Fruit fly (Drosophila melanogaster) whole organism, embryonic: Measurements from ENCODE around the gene rols.

Source experiments
- Atf6 ChIP-seq: fragments of 200-800 bp; sonication (Bioruptor generic); IDR thresholded peaks from 2 replicates; pipeline ENCODE4 v1.3.6; 2022; ENCODE audit warnings: missing biosample characterization, missing genetic modification characterization
- CG10209 ChIP-seq: fragments of 200-800 bp; sonication (Bioruptor generic); optimal IDR thresholded peaks from 3 replicates; lab custom pipeline; 2017; ENCODE audit warnings: missing biosample characterization, mild to moderate bottlenecking, missing genetic modification characterization, missing genetic modification reagents
- CG10366 ChIP-seq: fragments of 200-800 bp; sonication (Bioruptor generic); IDR thresholded peaks from 2 replicates; pipeline ENCODE4 v1.3.6; 2022; ENCODE audit warnings: missing biosample characterization, missing genetic modification characterization
- CG10431 ChIP-seq: fragments of 200-800 bp; sonication (Bioruptor generic); optimal IDR thresholded peaks from 3 replicates; lab custom pipeline; 2018; ENCODE audit warnings: missing biosample characterization, mild to moderate bottlenecking, missing genetic modification characterization
- CG11695 ChIP-seq: fragments of 200-800 bp; sonication (Bioruptor generic); IDR thresholded peaks from 3 replicates; pipeline ENCODE4 v1.3.6; 2022; ENCODE audit warnings: missing biosample characterization, missing genetic modification characterization
- CG11723 ChIP-seq: fragments of 200-800 bp; sonication (Bioruptor generic); optimal IDR thresholded peaks from 2 replicates; lab custom pipeline; 2017; ENCODE audit warnings: missing biosample characterization, mild to moderate bottlenecking, missing genetic modification characterization
- CG12659 ChIP-seq: fragments of 200-800 bp; sonication (Bioruptor generic); optimal IDR thresholded peaks from 3 replicates; lab custom pipeline; 2017; ENCODE audit warnings: mild to moderate bottlenecking, missing biosample characterization, missing genetic modification reagents, missing genetic modification characterization
- CG12744 ChIP-seq: fragments of 200-800 bp; sonication (Bioruptor generic); optimal IDR thresholded peaks from 2 replicates; lab custom pipeline; 2016; ENCODE audit warnings: missing biosample characterization, missing genetic modification characterization
- CG1602 ChIP-seq: fragments of 200-800 bp; sonication (Bioruptor generic); optimal IDR thresholded peaks from 3 replicates; lab custom pipeline; 2016; ENCODE audit warnings: missing biosample characterization, missing genetic modification characterization
- CG16863 ChIP-seq: fragments of 200-800 bp; sonication (Bioruptor generic); optimal IDR thresholded peaks from 3 replicates; lab custom pipeline; 2016; ENCODE audit warnings: missing biosample characterization, missing genetic modification characterization
- CG17568 ChIP-seq: fragments of 200-800 bp; sonication (Bioruptor generic); optimal IDR thresholded peaks from 2 replicates; lab custom pipeline; 2018; ENCODE audit warnings: missing biosample characterization, mild to moderate bottlenecking, missing genetic modification characterization, moderate library complexity
- CG17612 ChIP-seq: fragments of 200-800 bp; sonication (Bioruptor generic); IDR thresholded peaks from 2 replicates; pipeline ENCODE4 v1.3.6; 2022; ENCODE audit warnings: missing biosample characterization, missing genetic modification characterization
- CG2678 ChIP-seq: fragments of 200-800 bp; sonication (Bioruptor generic); optimal IDR thresholded peaks from 3 replicates; lab custom pipeline; 2019; ENCODE audit warnings: missing biosample characterization, mild to moderate bottlenecking, missing genetic modification characterization, moderate library complexity
- CG2712 ChIP-seq: fragments of 200-800 bp; optimal IDR thresholded peaks from 3 replicates; lab custom pipeline; 2019; ENCODE audit warnings: missing biosample characterization, mild to moderate bottlenecking, missing genetic modification characterization, moderate library complexity
- CG30403 ChIP-seq: fragments of 200-800 bp; sonication (Bioruptor generic); optimal IDR thresholded peaks from 3 replicates; lab custom pipeline; 2016; ENCODE audit warnings: missing biosample characterization, missing genetic modification characterization
- CG3163 ChIP-seq: fragments of 200-800 bp; sonication (Bioruptor generic); optimal IDR thresholded peaks from 3 replicates; lab custom pipeline; 2016; ENCODE audit warnings: missing biosample characterization, missing genetic modification characterization
- CG32532 ChIP-seq: fragments of 200-800 bp; sonication (Bioruptor generic); IDR thresholded peaks from 2 replicates; pipeline ENCODE4 v1.3.6; 2022; ENCODE audit warnings: missing biosample characterization, missing genetic modification characterization
- CG33557 ChIP-seq: fragments of 200-800 bp; sonication (Bioruptor generic); optimal IDR thresholded peaks from 2 replicates; lab custom pipeline; 2019; ENCODE audit warnings: missing biosample characterization, mild to moderate bottlenecking, missing genetic modification characterization, moderate library complexity
- CG4707 ChIP-seq: fragments of 200-800 bp; sonication (Bioruptor generic); optimal IDR thresholded peaks from 2 replicates; lab custom pipeline; 2018; ENCODE audit warnings: missing biosample characterization, mild to moderate bottlenecking, missing genetic modification characterization, moderate library complexity
- CG4730 ChIP-seq: fragments of 200-800 bp; sonication (Bioruptor generic); IDR thresholded peaks from 2 replicates; pipeline ENCODE4 v1.3.6; 2022; ENCODE audit warnings: missing biosample characterization, missing genetic modification characterization
- CG4854 ChIP-seq: fragments of 200-800 bp; sonication (Bioruptor generic); optimal IDR thresholded peaks from 2 replicates; lab custom pipeline; 2016; ENCODE audit warnings: missing biosample characterization, missing genetic modification characterization, inconsistent platforms
- CG6175 ChIP-seq: fragments of 200-800 bp; sonication (Bioruptor generic); IDR thresholded peaks from 3 replicates; pipeline ENCODE4 v1.3.6; 2022; ENCODE audit warnings: missing biosample characterization, missing genetic modification characterization
- CG6765 ChIP-seq: fragments of 200-800 bp; sonication (Bioruptor generic); optimal IDR thresholded peaks from 3 replicates; lab custom pipeline; 2017; ENCODE audit warnings: missing biosample characterization, mild to moderate bottlenecking, missing genetic modification characterization
- CG6854 ChIP-seq: fragments of 200-800 bp; sonication (Bioruptor generic); optimal IDR thresholded peaks from 3 replicates; lab custom pipeline; 2017; ENCODE audit warnings: missing biosample characterization, mild to moderate bottlenecking, missing genetic modification characterization
- CG7556 ChIP-seq: fragments of 200-800 bp; sonication (Bioruptor generic); optimal IDR thresholded peaks from 2 replicates; lab custom pipeline; 2017; ENCODE audit warnings: missing biosample characterization, mild to moderate bottlenecking, missing genetic modification characterization
- CG7839 ChIP-seq: fragments of 200-800 bp; sonication (Bioruptor generic); optimal IDR thresholded peaks from 3 replicates; lab custom pipeline; 2018; ENCODE audit warnings: missing biosample characterization, mild to moderate bottlenecking, missing genetic modification characterization, moderate library complexity
- CG8388 ChIP-seq: fragments of 200-800 bp; sonication (Bioruptor generic); optimal IDR thresholded peaks from 2 replicates; lab custom pipeline; 2019; ENCODE audit warnings: missing biosample characterization, mild to moderate bottlenecking, missing genetic modification characterization, moderate library complexity
- CG8765 ChIP-seq: fragments of 200-800 bp; sonication (Bioruptor generic); IDR thresholded peaks from 2 replicates; pipeline ENCODE4 v1.3.6; 2022; ENCODE audit warnings: missing biosample characterization, missing genetic modification characterization
- Gsc ChIP-seq: fragments of 200-800 bp; sonication (Bioruptor generic); IDR thresholded peaks from 2 replicates; pipeline ENCODE4 v1.3.6; 2022; ENCODE audit warnings: missing biosample characterization, missing genetic modification characterization
- Hr51 ChIP-seq, 2 experiments: fragments of 200-800 bp; sonication (Bioruptor generic); optimal IDR thresholded peaks; 2 replicates in 1 of 2; 3 replicates in 1 of 2; lab custom pipeline; 2016 to 2018; ENCODE audit warnings: missing biosample characterization in 2 of 2, missing genetic modification characterization in 2 of 2, mild to moderate bottlenecking in 1 of 2, moderate library complexity in 1 of 2
- Hsf ChIP-seq: fragments of 200-800 bp; sonication (Bioruptor generic); optimal IDR thresholded peaks from 3 replicates; lab custom pipeline; 2016; ENCODE audit warnings: missing biosample characterization, missing genetic modification characterization
- MTF-1 ChIP-seq: fragments of 200-800 bp; sonication (Bioruptor generic); optimal IDR thresholded peaks from 2 replicates; lab custom pipeline; 2018; ENCODE audit warnings: missing biosample characterization, mild to moderate bottlenecking, missing genetic modification characterization, borderline replicate concordance
- Opbp ChIP-seq: fragments of 200-800 bp; sonication (Bioruptor generic); IDR thresholded peaks from 3 replicates; pipeline ENCODE4 v1.3.6; 2022; ENCODE audit warnings: missing biosample characterization, missing genetic modification characterization; ENCODE audit not compliant: partially characterized antibody
- PHDP ChIP-seq: fragments of 200-800 bp; sonication (Bioruptor generic); optimal IDR thresholded peaks from 3 replicates; lab custom pipeline; 2018; ENCODE audit warnings: missing biosample characterization, mild to moderate bottlenecking, missing genetic modification characterization, moderate library complexity
- Sin3A ChIP-seq: fragments of >200 bp; optimal IDR thresholded peaks from 2 replicates; lab custom pipeline; 2018
- Sox100B ChIP-seq: fragments of 200-800 bp; sonication (Bioruptor generic); optimal IDR thresholded peaks from 3 replicates; lab custom pipeline; 2018; ENCODE audit warnings: missing biosample characterization, mild to moderate bottlenecking, missing genetic modification characterization
- Tbp ChIP-seq: fragments of >200 bp; optimal IDR thresholded peaks from 2 replicates; lab custom pipeline; 2018; ENCODE audit warnings: missing biosample characterization, missing genetic modification characterization
- Xbp1 ChIP-seq: fragments of 200-800 bp; sonication (Bioruptor generic); optimal IDR thresholded peaks from 3 replicates; lab custom pipeline; 2016; ENCODE audit warnings: missing biosample characterization, mild to moderate bottlenecking, missing genetic modification characterization
- ap ChIP-seq: fragments of 200-800 bp; sonication (Bioruptor generic); IDR thresholded peaks from 2 replicates; pipeline ENCODE4 v1.3.6; 2022; ENCODE audit warnings: missing biosample characterization, missing genetic modification characterization
- br ChIP-seq: fragments of >200 bp; optimal IDR thresholded peaks from 2 replicates; lab custom pipeline; 2017
- caup ChIP-seq: fragments of 200-800 bp; sonication (Bioruptor generic); optimal IDR thresholded peaks from 3 replicates; lab custom pipeline; 2017; ENCODE audit warnings: missing biosample characterization, mild to moderate bottlenecking, missing genetic modification characterization, moderate library complexity; ENCODE audit not compliant: severe bottlenecking
- dati ChIP-seq: fragments of 200-800 bp; sonication (Bioruptor generic); IDR thresholded peaks from 2 replicates; pipeline ENCODE4 v1.3.6; 2022; ENCODE audit warnings: missing biosample characterization, missing genetic modification characterization
- eve ChIP-seq, 2 experiments: fragments of >200 bp; optimal IDR thresholded peaks; 2 replicates each; lab custom pipeline; 2017; ENCODE audit warnings: missing biosample characterization in 2 of 2, missing genetic modification characterization in 2 of 2
- gt ChIP-seq: fragments of 200-800 bp; sonication (Bioruptor generic); IDR thresholded peaks from 2 replicates; pipeline ENCODE4 v1.3.6; 2022; ENCODE audit warnings: missing biosample characterization, missing genetic modification characterization
- nerfin-1 ChIP-seq: fragments of 200-800 bp; sonication (Bioruptor generic); optimal IDR thresholded peaks from 3 replicates; lab custom pipeline; 2019; ENCODE audit warnings: missing biosample characterization, mild to moderate bottlenecking, missing genetic modification characterization, moderate library complexity
- nom ChIP-seq: fragments of 200-800 bp; sonication (Bioruptor generic); optimal IDR thresholded peaks from 2 replicates; lab custom pipeline; 2017; ENCODE audit warnings: missing biosample characterization, missing genetic modification characterization, mild to moderate bottlenecking, moderate library complexity, missing genetic modification reagents
- pho ChIP-seq: fragments of 200-800 bp; sonication (Bioruptor generic); optimal IDR thresholded peaks from 2 replicates; lab custom pipeline; 2016; ENCODE audit warnings: missing biosample characterization, missing genetic modification characterization
- sc ChIP-seq, 3 experiments: fragments of >200 bp in 2 of 3; fragments of 200-800 bp in 1 of 3; sonication (Bioruptor generic) in 1 of 3; optimal IDR thresholded peaks; 2 replicates in 2 of 3; 3 replicates in 1 of 3; lab custom pipeline; 2017; ENCODE audit warnings: mild to moderate bottlenecking in 1 of 3, missing biosample characterization in 1 of 3, missing genetic modification characterization in 1 of 3, missing genetic modification reagents in 1 of 3
- slou ChIP-seq: fragments of 200-800 bp; sonication (Bioruptor generic); optimal IDR thresholded peaks from 3 replicates; lab custom pipeline; 2016; ENCODE audit warnings: missing biosample characterization, missing genetic modification characterization
- slp2 ChIP-seq: fragments of 200-800 bp; sonication (Bioruptor generic); optimal IDR thresholded peaks from 2 replicates; lab custom pipeline; 2016; ENCODE audit warnings: missing biosample characterization, missing genetic modification characterization
- zfh1 ChIP-seq: fragments of 200-800 bp; sonication (Bioruptor generic); IDR thresholded peaks from 3 replicates; pipeline ENCODE4 v1.3.6; 2022; ENCODE audit warnings: missing biosample characterization, missing genetic modification characterization

rols gene

dm6 chr3L:11992960-11993359, 71.7 kb downstream of the rols start, which contains the start of gene viaf (continued):
- TF ChIP-seq ap (GFP tag; lab: Robert Waterston, UW), result 0 out of 2 replicates have a peak, but pooled peaks have one; percentile 7
- no peak for TF ChIP-seq CG4730
- TF ChIP-seq CG10431, result no peak
- TF ChIP-seq Tbp (GFP tag; lab: Kevin White, UChicago), result no peak
- TF ChIP-seq eve (GFP tag; optimal IDR thresholded peaks at IDR 0.05; lab: Kevin White, UChicago), result no peak
- TF ChIP-seq CG17612, result no peak
- TF ChIP-seq gt, result no peak
- TF ChIP-seq CG12744, result no peak
- no peak for TF ChIP-seq CG2678 (tag; lab: Kevin White, UChicago)
- no peak for TF ChIP-seq CG4854 (GFP tag; lab: Kevin White, UChicago)
- TF ChIP-seq dati (GFP tag; lab: Robert Waterston, UW), result no peak
- TF ChIP-seq MTF-1 (GFP tag; lab: Kevin White, UChicago), result no peak
- no peak for TF ChIP-seq Sin3A (lab: Kevin White, UChicago)
- TF ChIP-seq CG33557 (GFP tag; lab: Kevin White, UChicago), result peak; percentile 42
- TF ChIP-seq PHDP (tag; lab: Kevin White, UChicago), result no peak
- TF ChIP-seq CG17568, result no peak
- TF ChIP-seq CG11695 (GFP tag; lab: Robert Waterston, UW), result no peak
- peak; percentile 63 for TF ChIP-seq CG1602 (GFP tag; lab: Kevin White, UChicago)
- no peak for TF ChIP-seq Hr51 (GFP tag; optimal IDR thresholded peaks at IDR 0.05; lab: Kevin White, UChicago)
- TF ChIP-seq Hsf (GFP tag; lab: Kevin White, UChicago), result peak; percentile 45
- no peak for TF ChIP-seq nom (GFP tag; lab: Kevin White, UChicago)
- no peak for TF ChIP-seq CG11723 (GFP tag; lab: Kevin White, UChicago)
- TF ChIP-seq Opbp (GFP tag; lab: Robert Waterston, UW), result peak; percentile 97
- TF ChIP-seq CG3163, result no peak
- peak; percentile 50 for TF ChIP-seq CG30403 (GFP tag; lab: Kevin White, UChicago)
- TF ChIP-seq CG16863 (GFP tag; lab: Kevin White, UChicago), result no peak
- TF ChIP-seq CG10209 (GFP tag; lab: Kevin White, UChicago), result peak; percentile 35
- TF ChIP-seq sc (optimal IDR thresholded peaks at IDR 0.05; lab: Kevin White, UChicago), result no peak
- TF ChIP-seq sc (GFP tag; optimal IDR thresholded peaks at IDR 0.05; lab: Kevin White, UChicago), result no peak
- peak; percentile 10 for TF ChIP-seq pho
- no peak for TF ChIP-seq nerfin-1 (tag; lab: Kevin White, UChicago)
- TF ChIP-seq caup (GFP tag; lab: Kevin White, UChicago), result no peak
- TF ChIP-seq CG10366, result peak; percentile 55
- no peak for TF ChIP-seq CG6765 (GFP tag; lab: Kevin White, UChicago)
- peak; percentile 78 for TF ChIP-seq Xbp1 (GFP tag; lab: Kevin White, UChicago)
- TF ChIP-seq CG8388 (GFP tag; lab: Kevin White, UChicago), result no peak
- peak; percentile 74 for TF ChIP-seq CG32532 (GFP tag; lab: Robert Waterston, UW)
- TF ChIP-seq Gsc (GFP tag; lab: Robert Waterston, UW), result no peak
- TF ChIP-seq Sox100B, result no peak
- TF ChIP-seq CG4707 (GFP tag; lab: Kevin White, UChicago), result no peak
- TF ChIP-seq CG2712 (tag; lab: Kevin White, UChicago), result peak; percentile 79
- TF ChIP-seq slou (GFP tag; lab: Kevin White, UChicago), result peak; percentile 27
- TF ChIP-seq Atf6 (GFP tag; lab: Robert Waterston, UW), result no peak
- TF ChIP-seq CG7556, result no peak
- no peak for TF ChIP-seq br (lab: Kevin White, UChicago)
- no peak for TF ChIP-seq CG6854
- TF ChIP-seq CG7839 (tag; lab: Kevin White, UChicago), result no peak
- TF ChIP-seq CG6175 (GFP tag; lab: Robert Waterston, UW), result no peak
- no peak for TF ChIP-seq slp2 (GFP tag; lab: Kevin White, UChicago)
- TF ChIP-seq zfh1 (GFP tag; lab: Robert Waterston, UW), result peak; percentile 61; the same call in 1 of the 3 replicates
- no peak for TF ChIP-seq CG8765
- peak; percentile 78 for TF ChIP-seq CG12659 (GFP tag; lab: Kevin White, UChicago)
